Worm (Caenorhabditis elegans) whole organism, L4/young adult: Measurements from ENCODE around the gene B0228.9.

Experiments
- W03F9.2 ChIP-seq: fragments of 150-350 bp; optimal IDR thresholded peaks from 2 replicates; lab custom pipeline; 2014; ENCODE audit warnings: missing biosample characterization, missing genetic modification characterization
- him-1 ChIP-seq: sonication (generic microtip); optimal IDR thresholded peaks from 2 replicates; lab custom pipeline; 2016; ENCODE audit warnings: missing genotype, missing genetic modification reagents, missing genetic modification characterization, missing compliant biosample characterization

DNA sequence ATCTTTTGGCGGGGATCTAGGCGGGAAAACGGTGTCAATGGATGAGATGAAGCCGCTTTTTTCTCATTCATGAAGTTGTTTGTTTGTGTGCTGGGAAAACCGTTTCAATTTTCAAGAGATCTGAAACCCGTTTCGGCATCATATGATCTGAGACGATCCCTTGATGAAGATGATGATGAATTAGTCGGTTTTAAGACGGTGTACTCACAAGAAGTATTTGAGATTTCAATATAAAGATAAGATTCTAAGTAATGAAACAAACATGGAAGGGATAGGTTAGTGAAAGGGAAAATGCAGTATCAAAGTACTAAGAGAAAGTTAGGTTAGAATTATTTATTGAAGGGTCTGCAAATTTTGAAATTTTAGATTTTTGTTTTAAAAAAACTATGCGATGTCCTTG is 44.7 kb upstream of the B0228.9 start:
- TF ChIP-seq W03F9.2 (tag; lab: Kevin White, UChicago) (no peak), him-1 (no peak)
